Worm (Caenorhabditis elegans): ENCODE data around the gene nspc-5.
"Not testable (repeated sequence)": the region's sequence is repeated elsewhere in the genome, so short reads cannot be mapped to it uniquely, and the experiment has no call there.

The nspc-5 gene

DNA sequence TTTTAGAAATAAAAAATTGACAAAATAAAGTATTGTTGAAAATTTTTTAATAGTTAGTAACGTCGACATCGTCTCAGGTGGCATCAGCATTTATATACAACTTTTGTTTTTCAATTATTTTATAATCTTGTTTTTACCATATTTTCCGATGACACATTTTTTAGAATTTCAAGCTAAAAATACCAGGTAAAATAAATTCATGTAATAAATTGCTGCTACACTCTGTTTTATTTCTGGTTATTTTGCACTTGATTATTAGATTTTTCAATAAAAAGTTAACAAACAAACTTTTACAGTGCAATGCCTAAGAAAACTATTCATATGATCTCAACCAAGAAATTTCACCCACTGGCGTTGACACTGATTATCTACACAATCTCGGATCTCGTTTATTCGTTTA, 16.9 kb upstream of the nspc-5 start, which contains the start of gene C03G5.14:
Gene C03G5.14 (plus strand): TSS at position 301 of the 400 bp plus-strand sequence.
- no peak for TF ChIP-seq ztf-25 (GFP tag; IDR thresholded peaks at IDR 0.05)
- no peak for TF ChIP-seq ama-1 (optimal IDR thresholded peaks at IDR 0.05)
- no peak for TF ChIP-seq ama-1 (GFP tag; optimal IDR thresholded peaks at IDR 0.05)

DNA sequence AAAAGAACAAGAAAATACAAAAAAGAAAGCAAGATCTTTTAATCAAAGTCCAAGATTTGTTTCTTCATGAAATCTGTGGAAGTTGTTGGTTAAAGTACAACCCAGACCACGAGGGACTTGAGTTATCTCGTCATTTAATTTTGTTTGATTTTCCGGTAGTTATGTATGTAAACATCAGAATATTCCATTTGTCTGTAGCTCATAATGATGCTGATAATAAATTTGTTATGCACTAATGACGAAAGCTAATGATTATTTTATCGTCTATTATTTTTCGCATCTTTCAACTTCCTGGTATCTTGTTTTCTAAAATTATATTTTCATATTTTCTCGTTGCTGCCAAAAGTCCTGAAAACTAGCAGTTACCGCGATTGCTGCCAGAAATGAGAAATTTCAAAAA, 15.5 kb upstream of the nspc-5 start:
- TF ChIP-seq Y79H2A.3 (GFP tag; conservative IDR thresholded peaks at IDR 0.05) (no peak), mcd-1 (GFP tag; IDR thresholded peaks at IDR 0.05) (no peak), ceh-100 (GFP tag; IDR thresholded peaks at IDR 0.05) (no peak), nhr-90 (tag; optimal IDR thresholded peaks at IDR 0.05) (no peak), lir-1 (GFP tag; conservative IDR thresholded peaks at IDR 0.05) (no peak), D2030.7 (GFP tag; IDR thresholded peaks at IDR 0.05) (no peak), snpc-3.4 (tag; optimal IDR thresholded peaks at IDR 0.05) (no peak), attf-6 (GFP tag; IDR thresholded peaks at IDR 0.05) (no peak), fkh-3 (tag; optimal IDR thresholded peaks at IDR 0.05) (no peak)

DNA sequence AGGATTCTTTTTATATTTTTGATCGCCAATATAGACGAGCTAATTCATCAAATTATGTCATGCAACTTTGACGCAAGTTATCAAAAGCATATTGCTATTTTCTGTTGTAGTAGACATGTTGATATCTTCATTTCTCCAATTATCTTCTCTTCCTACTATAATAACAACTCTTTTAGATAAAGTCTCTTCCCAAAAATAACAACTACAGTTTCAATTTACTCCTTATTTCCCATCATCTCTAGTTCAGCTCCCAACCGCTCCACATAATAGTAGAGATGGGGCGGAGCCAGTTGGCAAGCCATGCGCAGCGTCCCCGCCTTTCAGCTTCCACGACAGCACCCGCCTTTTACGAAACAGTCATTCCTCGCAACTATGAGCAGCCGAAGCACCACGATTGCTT, 10.6 kb upstream of the nspc-5 start, which contains the start of gene flp-5:
Gene flp-5 (plus strand): TSS at position 301 of the 400 bp plus-strand sequence.
- TF ChIP-seq let-607 (tag; optimal IDR thresholded peaks at IDR 0.05), result no peak
- no peak for TF ChIP-seq mes-4 (tag; optimal IDR thresholded peaks at IDR 0.05)
- TF ChIP-seq rpc-1 (optimal IDR thresholded peaks at IDR 0.05), result no peak
- TF ChIP-seq rpc-1 (tag; optimal IDR thresholded peaks at IDR 0.05), result no peak
- no peak for TF ChIP-seq pha-4 (tag; optimal IDR thresholded peaks at IDR 0.05)
- no peak for TF ChIP-seq zim-3 (tag; optimal IDR thresholded peaks at IDR 0.05)
- no peak for TF ChIP-seq somi-1 (GFP tag; optimal IDR thresholded peaks at IDR 0.05)
- no peak for TF ChIP-seq madf-3 (GFP tag; IDR thresholded peaks at IDR 0.05)
- TF ChIP-seq xnd-1 (tag; optimal IDR thresholded peaks at IDR 0.05), result no peak

DNA sequence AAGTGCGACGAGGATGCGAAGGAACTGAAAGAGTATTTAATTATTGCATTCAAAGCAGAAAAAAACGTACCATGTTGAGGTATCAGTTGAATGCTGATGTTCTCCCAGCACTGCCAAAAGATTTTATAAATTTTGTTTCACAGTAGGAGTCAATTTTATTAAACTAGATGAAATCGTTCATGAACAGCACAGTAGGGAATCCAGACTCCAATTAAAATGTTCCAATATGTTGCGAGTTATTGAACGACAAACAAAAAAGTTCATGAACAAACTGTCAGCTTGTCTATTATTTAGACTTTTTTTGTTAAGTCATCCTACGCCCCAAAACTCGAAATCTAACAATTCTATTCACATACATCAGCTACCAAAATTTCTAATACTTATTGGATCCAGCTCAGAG, 3.5 kb upstream of the nspc-5 start, which contains the start of gene nspc-1:
Gene nspc-1 (minus strand): TSS at position 101 of the 400 bp plus-strand sequence.
- TF ChIP-seq F23B12.7 (tag; optimal IDR thresholded peaks at IDR 0.05; ENCODE audit: insufficient read depth); cebp-2 (GFP tag; IDR thresholded peaks at IDR 0.05); K12H6.12 (tag; optimal IDR thresholded peaks at IDR 0.05): not testable (repeated sequence)

DNA sequence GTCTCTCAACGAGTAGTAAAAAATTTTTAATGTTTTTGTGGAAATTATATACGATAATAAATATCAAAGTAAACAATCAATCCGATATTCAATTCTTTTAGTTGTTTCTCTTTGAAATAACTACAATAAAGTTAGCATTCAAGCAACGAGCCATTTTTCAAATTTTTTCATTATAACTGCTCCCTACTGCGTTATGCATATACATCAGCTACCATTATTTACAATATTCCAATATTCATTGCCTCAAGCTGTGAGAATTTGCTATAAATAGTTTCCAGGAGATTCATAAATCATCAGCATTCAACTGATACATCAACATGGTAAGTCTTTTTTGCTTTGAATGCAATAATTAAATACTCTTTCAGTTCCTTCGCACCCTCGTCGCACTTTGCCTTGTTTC, 1.7 kb upstream of the nspc-5 start, which contains the start of gene nspc-3:
Gene nspc-3 (plus strand): TSS at position 301 of the 400 bp plus-strand sequence.
- TF ChIP-seq hlh-12 (tag; optimal IDR thresholded peaks at IDR 0.05) (no peak), unc-62 (GFP tag; optimal IDR thresholded peaks at IDR 0.05) (no peak), ztf-26 (tag; optimal IDR thresholded peaks at IDR 0.05) (no peak), let-607 (tag; optimal IDR thresholded peaks at IDR 0.05) (no peak), F22D6.2 (tag; optimal IDR thresholded peaks at IDR 0.05) (no peak), cebp-1 (GFP tag; IDR thresholded peaks at IDR 0.05) (no peak), cebp-1 (tag; optimal IDR thresholded peaks at IDR 0.05) (no peak), egl-44 (GFP tag; IDR thresholded peaks at IDR 0.05) (no peak), hmg-20 (GFP tag; IDR thresholded peaks at IDR 0.05) (no peak), atf-7 (tag; optimal IDR thresholded peaks at IDR 0.05) (no peak), ceh-40 (GFP tag; IDR thresholded peaks at IDR 0.05) (no peak), ceh-79 (tag; optimal IDR thresholded peaks at IDR 0.05) (no peak), F57C9.4 (tag; optimal IDR thresholded peaks at IDR 0.05) (no peak), B0261.1 (tag; optimal IDR thresholded peaks at IDR 0.05) (no peak), nfya-2 (GFP tag; IDR thresholded peaks at IDR 0.05) (no peak), ztf-18 (tag; optimal IDR thresholded peaks at IDR 0.05) (no peak), pha-4 (tag; optimal IDR thresholded peaks at IDR 0.05) (no peak), sptf-2 (GFP tag; optimal IDR thresholded peaks at IDR 0.05) (no peak), rec-8 (tag; optimal IDR thresholded peaks at IDR 0.05) (no peak)
